In genomic region chrIV:9523139-9523538, ce11 we compare ENCODE assay signal across 2 worm cellular contexts.
A peak's percentile ranks its signal among the peaks of the same experiment; 100 is the strongest.
TF ChIP-seq lines count a peak whose summit lies in the region.

No protein-coding gene starts in this region.

TF ChIP-seq in whole organism, L1 larva, 84 proteins besides CTCF, POLR2A, EP300 and RAD21:
- TF ChIP-seq ces-1 (GFP tag; optimal IDR thresholded peaks at IDR 0.05; lab: Kevin White, UChicago): no peak
- TF ChIP-seq lin-14 (GFP tag; optimal IDR thresholded peaks at IDR 0.05; lab: Kevin White, UChicago): peak; percentile 27
- TF ChIP-seq efl-1 (optimal IDR thresholded peaks at IDR 0.05; lab: Kevin White, UChicago): no peak
- TF ChIP-seq efl-1 (GFP tag; optimal IDR thresholded peaks at IDR 0.05 in 1 of 2; lab: Kevin White, UChicago): peak in 1 of 2 experiments; percentile 55

TF ChIP-seq in whole organism, late embryonic, 69 proteins besides CTCF, POLR2A, EP300 and RAD21:
- no peak for TF ChIP-seq C38D4.7 (GFP tag; optimal IDR thresholded peaks at IDR 0.05; lab: Kevin White, UChicago)
- peak; percentile 52 for TF ChIP-seq ceh-31 (tag; optimal IDR thresholded peaks at IDR 0.05; lab: Kevin White, UChicago)
- no peak for TF ChIP-seq unc-3 (GFP tag; conservative IDR thresholded peaks at IDR 0.05; lab: Robert Waterston, UW)
- no peak for TF ChIP-seq unc-3 (tag; optimal IDR thresholded peaks at IDR 0.05; lab: Kevin White, UChicago)
- no peak for TF ChIP-seq ceh-45 (GFP tag; IDR thresholded peaks at IDR 0.05; lab: Robert Waterston, UW)
